Worm (Caenorhabditis elegans): ENCODE data around the gene C08H9.16.

Gene C08H9.16

ce11 chrII:9917904-9918303 is 25.3 kb downstream of the C08H9.16 start, which contains the start of gene C05C10.8:
Gene C05C10.8 (minus strand): TSS chrII:9918004.
- TF ChIP-seq dao-5 (tag; optimal IDR thresholded peaks at IDR 0.05) (no peak), W03F9.2 (tag; optimal IDR thresholded peaks at IDR 0.05) (no peak), him-1 (tag; optimal IDR thresholded peaks at IDR 0.05) (no peak)

ce11 chrII:9920468-9920867 is 27.9 kb downstream of the C08H9.16 start, which contains the start of gene pho-10:
Gene pho-10 (minus strand): TSS chrII:9920568.
- TF ChIP-seq W03F9.2 (tag; optimal IDR thresholded peaks at IDR 0.05) (no peak), him-1 (tag; optimal IDR thresholded peaks at IDR 0.05) (no peak), dao-5 (tag; optimal IDR thresholded peaks at IDR 0.05) (no peak)

- TF ChIP-seq him-1 (tag; optimal IDR thresholded peaks at IDR 0.05) (no peak), dao-5 (tag; optimal IDR thresholded peaks at IDR 0.05) (no peak), W03F9.2 (tag; optimal IDR thresholded peaks at IDR 0.05) (no peak)
Observed at ce11 chrII:9921622-9922269, 29.2 kb downstream of the C08H9.16 start, which contains the start of gene C05C10.2. Gene C05C10.2 (plus strand): TSS chrII:9922219.

ce11 chrII:9928470-9928869 is 35.9 kb downstream of the C08H9.16 start:
- TF ChIP-seq W03F9.2 (tag; optimal IDR thresholded peaks at IDR 0.05), result no peak
- no peak for TF ChIP-seq dao-5 (tag; optimal IDR thresholded peaks at IDR 0.05)
- TF ChIP-seq him-1 (tag; optimal IDR thresholded peaks at IDR 0.05), result no peak

- TF ChIP-seq him-1 (tag; optimal IDR thresholded peaks at IDR 0.05) (no peak), dao-5 (tag; optimal IDR thresholded peaks at IDR 0.05) (no peak), W03F9.2 (tag; optimal IDR thresholded peaks at IDR 0.05) (no peak)
Observed at ce11 chrII:9931012-9931411, 38.4 kb downstream of the C08H9.16 start.

- TF ChIP-seq him-1 (tag; optimal IDR thresholded peaks at IDR 0.05), result no peak
- no peak for TF ChIP-seq W03F9.2 (tag; optimal IDR thresholded peaks at IDR 0.05)
- TF ChIP-seq dao-5 (tag; optimal IDR thresholded peaks at IDR 0.05), result no peak
Observed at ce11 chrII:9931476-9931875, 38.9 kb downstream of the C08H9.16 start, which contains the start of gene pho-11. Gene pho-11 (plus strand): TSS chrII:9931849.

ce11 chrII:9933947-9934383 is 41.4 kb downstream of the C08H9.16 start:
- peak; percentile 24 for TF ChIP-seq W03F9.2 (tag; optimal IDR thresholded peaks at IDR 0.05)
- TF ChIP-seq him-1 (tag; optimal IDR thresholded peaks at IDR 0.05), result no peak
- no peak for TF ChIP-seq dao-5 (tag; optimal IDR thresholded peaks at IDR 0.05)

- TF ChIP-seq dao-5 (tag; optimal IDR thresholded peaks at IDR 0.05) (no peak), him-1 (tag; optimal IDR thresholded peaks at IDR 0.05) (no peak), W03F9.2 (tag; optimal IDR thresholded peaks at IDR 0.05) (no peak)
Observed at ce11 chrII:9934570-9934969, 42.0 kb downstream of the C08H9.16 start.

ce11 chrII:9935044-9935599 is 42.5 kb downstream of the C08H9.16 start:
- TF ChIP-seq him-1 (tag; optimal IDR thresholded peaks at IDR 0.05) (no peak), dao-5 (tag; optimal IDR thresholded peaks at IDR 0.05) (no peak), W03F9.2 (tag; optimal IDR thresholded peaks at IDR 0.05) (no peak)

ce11 chrII:9935664-9936063 is 43.1 kb downstream of the C08H9.16 start:
- no peak for TF ChIP-seq dao-5 (tag; optimal IDR thresholded peaks at IDR 0.05)
- no peak for TF ChIP-seq him-1 (tag; optimal IDR thresholded peaks at IDR 0.05)
- no peak for TF ChIP-seq W03F9.2 (tag; optimal IDR thresholded peaks at IDR 0.05)

ce11 chrII:9936859-9937258 is 44.3 kb downstream of the C08H9.16 start, which contains the start of gene C05C10.3:
Gene C05C10.3 (minus strand): TSS chrII:9936893.
- TF ChIP-seq him-1 (tag; optimal IDR thresholded peaks at IDR 0.05) (no peak), W03F9.2 (tag; optimal IDR thresholded peaks at IDR 0.05) (no peak), dao-5 (tag; optimal IDR thresholded peaks at IDR 0.05) (no peak)

ce11 chrII:9937611-9938010 is 45.0 kb downstream of the C08H9.16 start:
- TF ChIP-seq him-1 (tag; optimal IDR thresholded peaks at IDR 0.05) (no peak), W03F9.2 (tag; optimal IDR thresholded peaks at IDR 0.05) (peak; percentile 66)

- TF ChIP-seq dao-5 (tag; optimal IDR thresholded peaks at IDR 0.05) (no peak), him-1 (tag; optimal IDR thresholded peaks at IDR 0.05) (no peak), W03F9.2 (tag; optimal IDR thresholded peaks at IDR 0.05) (no peak)
Observed at ce11 chrII:9938877-9939276, 46.3 kb downstream of the C08H9.16 start, which contains the start of the genes C05C10.7 and C05C10.5. Gene C05C10.7 (minus strand): TSS chrII:9938971. Gene C05C10.5 (plus strand): TSS chrII:9939040.

- TF ChIP-seq him-1 (tag; optimal IDR thresholded peaks at IDR 0.05) (peak; percentile 42), W03F9.2 (tag; optimal IDR thresholded peaks at IDR 0.05) (no peak)
Observed at ce11 chrII:9940430-9940829, 47.9 kb downstream of the C08H9.16 start, which contains the start of gene ufd-3. Gene ufd-3 (plus strand): TSS chrII:9940753.

Data from whole organism, L4/young adult.